Fruit fly (Drosophila melanogaster): ENCODE data around the gene nyo.

The nyo gene

dm6 chr3R:31566738-31567137 is 23.9 kb downstream of the nyo start (continued):
- peak; percentile 68 for TF ChIP-seq fd96Cb (tag; optimal IDR thresholded peaks at IDR 0.05)
- peak; percentile 40 for TF ChIP-seq az2 (GFP tag; optimal IDR thresholded peaks at IDR 0.05)
- no peak for TF ChIP-seq pan (optimal IDR thresholded peaks at IDR 0.05)
- peak in 1 of 2 experiments; percentile 32 for TF ChIP-seq pan (GFP tag; optimal IDR thresholded peaks at IDR 0.05 in 1 of 2, IDR thresholded peaks at IDR 0.05 in 1 of 2)
- peak; percentile 65 for TF ChIP-seq lmd (GFP tag; IDR thresholded peaks at IDR 0.05)
- no peak for TF ChIP-seq CG3995 (GFP tag; optimal IDR thresholded peaks at IDR 0.05)
- TF ChIP-seq zf30C (GFP tag; optimal IDR thresholded peaks at IDR 0.05) = no peak
- TF ChIP-seq ab (GFP tag; optimal IDR thresholded peaks at IDR 0.05) = no peak
- peak; percentile 68 for TF ChIP-seq CG17359 (tag; optimal IDR thresholded peaks at IDR 0.05)
- TF ChIP-seq D19B (GFP tag; optimal IDR thresholded peaks at IDR 0.05) = no peak
- peak; percentile 48; the same call in 1 of the 3 replicates for TF ChIP-seq ase (GFP tag; IDR thresholded peaks at IDR 0.05)
- TF ChIP-seq amos (GFP tag; IDR thresholded peaks at IDR 0.05; ENCODE audit: partially characterized antibody) = no peak
- TF ChIP-seq CG13624 (GFP tag; optimal IDR thresholded peaks at IDR 0.05) = no peak
- peak; percentile 70 for TF ChIP-seq CG18262 (tag; optimal IDR thresholded peaks at IDR 0.05)
- peak; percentile 77 for TF ChIP-seq zfh1 (GFP tag; IDR thresholded peaks at IDR 0.05)
- 0 out of 2 replicates have a peak, but pooled peaks have one; percentile 22 for TF ChIP-seq CG10321 (GFP tag; IDR thresholded peaks at IDR 0.05)
- peak; percentile 41 for TF ChIP-seq CG33557 (GFP tag; optimal IDR thresholded peaks at IDR 0.05)
- peak; percentile 53; the same call in 2 of the 3 replicates for TF ChIP-seq CG17361 (GFP tag; IDR thresholded peaks at IDR 0.05)
- no peak for TF ChIP-seq YL-1 (GFP tag; optimal IDR thresholded peaks at IDR 0.05)
- peak; percentile 15 for TF ChIP-seq CG17385 (GFP tag; optimal IDR thresholded peaks at IDR 0.05)
- TF ChIP-seq ato (GFP tag; IDR thresholded peaks at IDR 0.05; ENCODE audit: partially characterized antibody) = no peak
- TF ChIP-seq CG6654 (GFP tag; optimal IDR thresholded peaks at IDR 0.05) = peak; percentile 18
- TF ChIP-seq knrl (GFP tag; IDR thresholded peaks at IDR 0.05; ENCODE audit: partially characterized antibody) = no peak
- peak; percentile 44; the same call in 1 of the 2 replicates for TF ChIP-seq Gsc (GFP tag; IDR thresholded peaks at IDR 0.05)
- no peak for TF ChIP-seq CG30403 (GFP tag; optimal IDR thresholded peaks at IDR 0.05)
- TF ChIP-seq Hr3 (GFP tag; optimal IDR thresholded peaks at IDR 0.05) = peak; percentile 40
- no peak for TF ChIP-seq trem (tag; optimal IDR thresholded peaks at IDR 0.05)
- TF ChIP-seq C15 (GFP tag; IDR thresholded peaks at IDR 0.05) = no peak
- no peak for TF ChIP-seq Meics (GFP tag; optimal IDR thresholded peaks at IDR 0.05)
- TF ChIP-seq nerfin-2 (GFP tag; IDR thresholded peaks at IDR 0.05; ENCODE audit: partially characterized antibody) = no peak
- TF ChIP-seq dmrt11E (tag; optimal IDR thresholded peaks at IDR 0.05) = peak; percentile 67
- no peak for TF ChIP-seq Nf-YC (tag; optimal IDR thresholded peaks at IDR 0.05)
- peak; percentile 8 for TF ChIP-seq CG10209 (GFP tag; optimal IDR thresholded peaks at IDR 0.05)
- no peak for TF ChIP-seq TFAM (GFP tag; optimal IDR thresholded peaks at IDR 0.05)
- TF ChIP-seq CG17829 (tag; optimal IDR thresholded peaks at IDR 0.05) = peak; percentile 55
- no peak for TF ChIP-seq CG11085 (GFP tag; IDR thresholded peaks at IDR 0.05)
- TF ChIP-seq Deaf1 (tag; optimal IDR thresholded peaks at IDR 0.05) = no peak
- TF ChIP-seq CG6765 (GFP tag; optimal IDR thresholded peaks at IDR 0.05) = no peak
- 0 out of 2 replicates have a peak, but pooled peaks have one; percentile 56 for TF ChIP-seq Nf-YA (GFP tag; IDR thresholded peaks at IDR 0.05)
- TF ChIP-seq Mrtf (GFP tag; IDR thresholded peaks at IDR 0.05) = peak; percentile 56; the same call in 1 of the 3 replicates
- TF ChIP-seq CG5953 (GFP tag; IDR thresholded peaks at IDR 0.05) = peak; percentile 50; the same call in 1 of the 2 replicates
- TF ChIP-seq peb (GFP tag; IDR thresholded peaks at IDR 0.05) = peak; percentile 49
- TF ChIP-seq Abd-B (GFP tag; optimal IDR thresholded peaks at IDR 0.05) = peak; percentile 73
- no peak for TF ChIP-seq lov (optimal IDR thresholded peaks at IDR 0.05)
- peak; percentile 58; the same call in 1 of the 3 replicates for TF ChIP-seq lov (GFP tag; IDR thresholded peaks at IDR 0.05)
- TF ChIP-seq Hr39 (optimal IDR thresholded peaks at IDR 0.05) = no peak
- peak; percentile 53 for TF ChIP-seq CG12391 (tag; optimal IDR thresholded peaks at IDR 0.05)
- no peak for TF ChIP-seq Optix (GFP tag; IDR thresholded peaks at IDR 0.05)
- 0 out of 3 replicates have a peak, but pooled peaks have one; percentile 51 for TF ChIP-seq so (GFP tag; IDR thresholded peaks at IDR 0.05)
- TF ChIP-seq CoRest (tag; optimal IDR thresholded peaks at IDR 0.05) = peak; percentile 61
- TF ChIP-seq CG11696 (GFP tag; IDR thresholded peaks at IDR 0.05) = no peak
- peak; percentile 83 for TF ChIP-seq Drgx (GFP tag; IDR thresholded peaks at IDR 0.05)

Data from whole organism, embryonic.